Worm (Caenorhabditis elegans) whole organism, L4/young adult: Measurements from ENCODE around the gene srsx-16.

Source experiments
- W03F9.2 ChIP-seq: fragments of 150-350 bp; optimal IDR thresholded peaks from 2 replicates; lab custom pipeline; 2014; ENCODE audit warnings: missing biosample characterization, missing genetic modification characterization
- dao-5 ChIP-seq: sonication (generic microtip); optimal IDR thresholded peaks from 2 replicates; lab custom pipeline; 2016; ENCODE audit warnings: missing genotype, missing genetic modification characterization, moderate library complexity, missing compliant biosample characterization
- him-1 ChIP-seq: sonication (generic microtip); optimal IDR thresholded peaks from 2 replicates; lab custom pipeline; 2016; ENCODE audit warnings: missing genotype, missing genetic modification reagents, missing genetic modification characterization, missing compliant biosample characterization

DNA sequence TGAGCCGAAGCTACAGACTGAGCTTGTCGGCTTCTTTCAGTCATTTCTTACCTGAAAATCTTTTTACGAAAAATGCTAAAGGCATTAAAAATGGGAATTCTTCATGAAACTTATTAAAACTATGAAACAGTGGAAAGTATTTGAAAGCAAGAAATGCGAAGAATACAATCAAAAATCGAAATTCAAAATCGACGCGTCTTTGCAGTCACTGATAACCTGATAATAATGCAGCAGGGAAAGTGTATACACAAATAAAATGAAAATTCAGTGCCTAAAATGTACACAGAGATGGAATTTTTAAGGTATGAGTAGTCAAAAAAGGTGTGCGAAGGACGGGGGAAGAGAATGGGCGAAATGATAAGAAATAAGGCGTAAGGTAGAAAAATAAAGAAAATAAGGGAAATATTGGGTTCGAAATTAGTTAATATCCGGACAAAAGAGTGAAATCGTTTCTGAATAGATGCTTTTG, 5.0 kb downstream of the srsx-16 start, which contains the start of gene C39H7.4:
- TF ChIP-seq W03F9.2 (tag; lab: Kevin White, UChicago) (no peak), him-1 (no peak), dao-5 (tag; lab: Kevin White, UChicago) (no peak)
